Worm (Caenorhabditis elegans) whole organism, young adult: ENCODE data around the gene F21H7.5.

Experiments used
- B0336.3 ChIP-seq: fragments of 200-800 bp; sonication (Bioruptor generic); IDR thresholded peaks from 2 replicates; pipeline ENCODE4 v1.3.6; 2022; ENCODE audit warnings: missing genetic modification characterization, missing compliant biosample characterization
- C06A6.2 ChIP-seq: fragments of 200-800 bp; sonication (Bioruptor generic); conservative IDR thresholded peaks from 2 replicates; pipeline ENCODE4 v1.3.6; 2022; ENCODE audit warnings: missing genetic modification characterization, missing compliant biosample characterization
- F49E8.2 ChIP-seq: sonication (generic microtip); optimal IDR thresholded peaks from 3 replicates; lab custom pipeline; 2017; ENCODE audit warnings: missing genetic modification characterization, mild to moderate bottlenecking, missing compliant biosample characterization, antibody characterized with exemption, moderate library complexity; ENCODE audit not compliant: insufficient read depth
- T26A5.8 ChIP-seq: sonication (generic microtip); optimal IDR thresholded peaks from 2 replicates; lab custom pipeline; 2016; ENCODE audit warnings: missing genetic modification characterization, missing compliant biosample characterization
- Y53G8AR.9 ChIP-seq: fragments of 200-800 bp; sonication (Bioruptor generic); conservative IDR thresholded peaks from 2 replicates; pipeline ENCODE4 v1.3.6; 2022; ENCODE audit warnings: missing genetic modification reagents, missing genetic modification characterization, missing compliant biosample characterization
- Y95B8A.8 ChIP-seq: fragments of 200-800 bp; sonication (Bioruptor generic); IDR thresholded peaks from 2 replicates; pipeline ENCODE4 v1.3.6; 2022; ENCODE audit warnings: missing genetic modification reagents, missing genetic modification characterization, missing compliant biosample characterization
- attf-3 ChIP-seq: fragments of 200-800 bp; sonication (Bioruptor generic); conservative IDR thresholded peaks from 2 replicates; pipeline ENCODE4 v1.3.6; 2022; ENCODE audit warnings: missing genetic modification reagents, missing genetic modification characterization, missing compliant biosample characterization
- ccch-3 ChIP-seq: fragments of 200-800 bp; sonication (Bioruptor generic); optimal IDR thresholded peaks from 2 replicates; lab custom pipeline; 2018; ENCODE audit warnings: mild to moderate bottlenecking, missing genetic modification characterization, missing compliant biosample characterization
- cebp-1 ChIP-seq, 2 experiments: fragments of 200-800 bp in 1 of 2; sonication (Bioruptor generic) in 1 of 2; sonication (generic microtip) in 1 of 2; IDR thresholded peaks in 1 of 2; optimal IDR thresholded peaks in 1 of 2; 2 replicates each; pipeline versions ENCODE4 v1.3.6 to Lab custom; 2017 to 2022; ENCODE audit warnings: missing compliant biosample characterization in 2 of 2, missing genetic modification characterization in 2 of 2, mild to moderate bottlenecking in 1 of 2, missing genetic modification reagents in 1 of 2, moderate library complexity in 1 of 2
- ceh-27 ChIP-seq: fragments of 200-800 bp; sonication (Bioruptor generic); optimal IDR thresholded peaks from 2 replicates; lab custom pipeline; 2018; ENCODE audit warnings: mild to moderate bottlenecking, missing genetic modification characterization, moderate library complexity, missing compliant biosample characterization
- ceh-40 ChIP-seq: fragments of 200-800 bp; sonication (Bioruptor generic); IDR thresholded peaks from 2 replicates; pipeline ENCODE4 v1.3.6; 2022; ENCODE audit warnings: missing genetic modification characterization, missing compliant biosample characterization
- ceh-79 ChIP-seq: sonication (generic microtip); optimal IDR thresholded peaks from 2 replicates; lab custom pipeline; 2017; ENCODE audit warnings: mild to moderate bottlenecking, missing genetic modification characterization, missing compliant biosample characterization
- dpff-1 ChIP-seq: sonication (generic microtip); optimal IDR thresholded peaks from 2 replicates; lab custom pipeline; 2017; ENCODE audit warnings: mild to moderate bottlenecking, missing genetic modification characterization, missing compliant biosample characterization
- egl-18 ChIP-seq: fragments of 200-800 bp; sonication (Bioruptor generic); IDR thresholded peaks from 2 replicates; pipeline ENCODE4 v1.3.6; 2022; ENCODE audit warnings: missing genetic modification reagents, missing genetic modification characterization, missing compliant biosample characterization
- egrh-3 ChIP-seq: fragments of 200-800 bp; sonication (Bioruptor generic); IDR thresholded peaks from 2 replicates; pipeline ENCODE4 v1.3.6; 2022; ENCODE audit warnings: missing genetic modification reagents, missing genetic modification characterization, missing compliant biosample characterization
- ekl-4 ChIP-seq: fragments of 200-800 bp; sonication (Bioruptor generic); IDR thresholded peaks from 2 replicates; pipeline ENCODE4 v1.3.6; 2022; ENCODE audit warnings: missing genetic modification reagents, missing genetic modification characterization, missing compliant biosample characterization
- fkh-3 ChIP-seq: sonication (generic microtip); optimal IDR thresholded peaks from 2 replicates; lab custom pipeline; 2016; ENCODE audit warnings: mild to moderate bottlenecking, missing genetic modification characterization, missing compliant biosample characterization
- hmg-1.2 ChIP-seq: fragments of 200-800 bp; sonication (Bioruptor generic); IDR thresholded peaks from 2 replicates; pipeline ENCODE4 v1.3.6; 2022; ENCODE audit warnings: missing genetic modification reagents, missing genetic modification characterization, missing compliant biosample characterization
- let-526 ChIP-seq: fragments of 200-800 bp; sonication (Bioruptor generic); IDR thresholded peaks from 2 replicates; pipeline ENCODE4 v1.3.6; 2022; ENCODE audit warnings: missing genetic modification reagents, missing genetic modification characterization, missing compliant biosample characterization
- lin-26 ChIP-seq: fragments of 200-800 bp; sonication (Bioruptor generic); IDR thresholded peaks from 2 replicates; pipeline ENCODE4 v1.3.6; 2022; ENCODE audit warnings: missing genetic modification reagents, missing genetic modification characterization, missing compliant biosample characterization
- lin-35 ChIP-seq, 3 experiments: fragments of 150-350 bp in 2 of 3; sonication (generic microtip) in 1 of 3; optimal IDR thresholded peaks; 2 replicates each; lab custom pipeline; 2014 to 2018; ENCODE audit warnings: missing biosample characterization in 3 of 3, missing genetic modification characterization in 3 of 3, missing genetic modification reagents in 3 of 3
- madf-3 ChIP-seq: fragments of 200-800 bp; sonication (Bioruptor generic); IDR thresholded peaks from 2 replicates; pipeline ENCODE4 v1.3.6; 2022; ENCODE audit warnings: missing genetic modification reagents, missing genetic modification characterization, missing compliant biosample characterization
- mcd-1 ChIP-seq: fragments of 200-800 bp; sonication (Bioruptor generic); IDR thresholded peaks from 2 replicates; pipeline ENCODE4 v1.3.6; 2022; ENCODE audit warnings: missing genetic modification reagents, missing genetic modification characterization, missing compliant biosample characterization
- nhr-27 ChIP-seq: fragments of 200-800 bp; sonication (Bioruptor generic); optimal IDR thresholded peaks from 2 replicates; lab custom pipeline; 2018; ENCODE audit warnings: mild to moderate bottlenecking, missing genetic modification characterization, moderate library complexity, missing compliant biosample characterization
- rcor-1 ChIP-seq: fragments of 200-800 bp; sonication (Bioruptor generic); IDR thresholded peaks from 2 replicates; pipeline ENCODE4 v1.3.6; 2022; ENCODE audit warnings: missing genetic modification reagents, missing genetic modification characterization, missing compliant biosample characterization
- snpc-1.1 ChIP-seq: sonication (generic microtip); optimal IDR thresholded peaks from 2 replicates; lab custom pipeline; 2017; ENCODE audit warnings: missing genetic modification characterization, mild to moderate bottlenecking, missing compliant biosample characterization, antibody characterized with exemption, moderate library complexity, missing genotype, missing genetic modification reagents; ENCODE audit not compliant: insufficient read depth
- somi-1 ChIP-seq: fragments of 200-800 bp; sonication (Bioruptor generic); optimal IDR thresholded peaks from 2 replicates; lab custom pipeline; 2018; ENCODE audit warnings: mild to moderate bottlenecking, missing genetic modification characterization, missing compliant biosample characterization
- unc-62 ChIP-seq: fragments of 150-350 bp; optimal IDR thresholded peaks from 2 replicates; lab custom pipeline; 2014; ENCODE audit warnings: missing biosample characterization, missing genetic modification reagents, missing genetic modification characterization
- ztf-22 ChIP-seq: fragments of 200-800 bp; sonication (Bioruptor generic); optimal IDR thresholded peaks from 2 replicates; lab custom pipeline; 2018; ENCODE audit warnings: mild to moderate bottlenecking, missing genetic modification characterization, moderate library complexity, missing compliant biosample characterization
- ztf-25 ChIP-seq: fragments of 200-800 bp; sonication (Bioruptor generic); IDR thresholded peaks from 2 replicates; pipeline ENCODE4 v1.3.6; 2022; ENCODE audit warnings: missing genetic modification reagents, missing genetic modification characterization, missing compliant biosample characterization
- ztf-26 ChIP-seq: sonication (generic microtip); optimal IDR thresholded peaks from 2 replicates; lab custom pipeline; 2017; ENCODE audit warnings: missing genetic modification characterization, missing compliant biosample characterization
- ztf-28 ChIP-seq: fragments of 200-800 bp; sonication (Bioruptor generic); IDR thresholded peaks from 2 replicates; pipeline ENCODE4 v1.3.6; 2022; ENCODE audit warnings: missing genetic modification reagents, missing genetic modification characterization, missing compliant biosample characterization
- ztf-6 ChIP-seq: fragments of 200-800 bp; sonication (Bioruptor generic); IDR thresholded peaks from 2 replicates; pipeline ENCODE4 v1.3.6; 2022; ENCODE audit warnings: missing genetic modification reagents, missing genetic modification characterization, missing compliant biosample characterization

Gene F21H7.5

ce11 chrV:16195379-16195778, 41.9 kb upstream of the F21H7.5 start, which contains the start of gene rabr-3:
rabr-3 (plus strand) TSS chrV:16195679.
- no peak for TF ChIP-seq ztf-6
- no peak for TF ChIP-seq somi-1
- no peak for TF ChIP-seq egrh-3 (GFP tag; lab: Robert Waterston, UW)
- no peak for TF ChIP-seq lin-35 (GFP tag; optimal IDR thresholded peaks at IDR 0.05; lab: Kevin White, UChicago)
- no peak for TF ChIP-seq cebp-1 (GFP tag; IDR thresholded peaks at IDR 0.05; lab: Robert Waterston, UW)
- TF ChIP-seq cebp-1 (tag; optimal IDR thresholded peaks at IDR 0.05; lab: Kevin White, UChicago): no peak
- TF ChIP-seq T26A5.8 (tag; lab: Kevin White, UChicago): no peak
- TF ChIP-seq unc-62 (GFP tag; lab: Kevin White, UChicago): no peak
- no peak for TF ChIP-seq ekl-4 (GFP tag; lab: Robert Waterston, UW)

DNA sequence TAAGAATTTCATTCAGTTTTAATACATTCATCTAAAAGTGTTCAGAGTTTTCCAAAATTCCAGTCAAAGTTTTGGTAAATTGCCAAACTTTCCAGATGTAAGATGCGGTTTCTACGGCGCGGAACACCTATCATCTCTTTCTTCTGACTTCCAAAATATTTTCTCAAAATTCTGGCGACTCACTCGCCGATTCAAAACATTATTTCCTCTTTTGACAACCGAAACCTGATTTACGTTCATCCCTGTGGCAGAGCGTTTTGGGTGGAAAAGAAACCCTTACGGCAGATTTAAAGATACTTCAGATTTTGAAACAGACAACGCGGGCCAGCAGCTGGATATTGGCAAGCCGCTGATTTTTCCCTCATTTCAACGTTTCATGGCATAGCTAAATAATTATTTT, 39.3 kb upstream of the F21H7.5 start, which contains the start of gene F11A5.5:
Gene F11A5.5 (plus strand): TSS at position 301 of the 400 bp plus-strand sequence.
- no peak for TF ChIP-seq nhr-27
- no peak for TF ChIP-seq ztf-25
- TF ChIP-seq mcd-1: no peak
- no peak for TF ChIP-seq Y95B8A.8 (GFP tag; lab: Robert Waterston, UW)
- TF ChIP-seq, all 124 proteins: peak for 0

ce11 chrV:16201730-16202129, 35.6 kb upstream of the F21H7.5 start, which contains the start of gene F11A5.17:
F11A5.17 (plus strand) TSS chrV:16202030.
- TF ChIP-seq mcd-1 (no peak), F49E8.2 (no peak), ztf-28 (no peak), madf-3 (GFP tag; lab: Robert Waterston, UW) (no peak), let-526 (GFP tag; lab: Robert Waterston, UW) (no peak), ceh-40 (GFP tag; lab: Robert Waterston, UW) (no peak), snpc-1.1 (no peak), ztf-26 (tag; lab: Kevin White, UChicago) (no peak)

- TF ChIP-seq attf-3 (GFP tag; lab: Robert Waterston, UW): no peak
- no peak for TF ChIP-seq C06A6.2 (GFP tag; lab: Robert Waterston, UW)
- no peak for TF ChIP-seq ceh-79
- no peak for TF ChIP-seq fkh-3 (tag; lab: Kevin White, UChicago)
- TF ChIP-seq egl-18 (GFP tag; lab: Robert Waterston, UW): no peak
- no peak for TF ChIP-seq rcor-1 (GFP tag; lab: Robert Waterston, UW)
- TF ChIP-seq Y53G8AR.9: no peak
- TF ChIP-seq ceh-40 (GFP tag; lab: Robert Waterston, UW): no peak
- no peak for TF ChIP-seq ztf-22 (GFP tag; lab: Kevin White, UChicago)
- TF ChIP-seq B0336.3: no peak
- TF ChIP-seq lin-26 (GFP tag; lab: Robert Waterston, UW): no peak
- TF ChIP-seq ztf-28: no peak
- no peak for TF ChIP-seq dpff-1
- TF ChIP-seq hmg-1.2 (GFP tag; lab: Robert Waterston, UW): no peak
- no peak for TF ChIP-seq nhr-27
- no peak for TF ChIP-seq ccch-3 (GFP tag; lab: Kevin White, UChicago)
- TF ChIP-seq F49E8.2: no peak
- no peak for TF ChIP-seq ceh-27 (GFP tag; lab: Kevin White, UChicago)
Observed at ce11 chrV:16202618-16203017, 34.7 kb upstream of the F21H7.5 start, which contains the start of gene F11A5.18. F11A5.18 (plus strand) TSS chrV:16202918.
